Fruit fly (Drosophila melanogaster): ENCODE data around the gene Prm.

DNA sequence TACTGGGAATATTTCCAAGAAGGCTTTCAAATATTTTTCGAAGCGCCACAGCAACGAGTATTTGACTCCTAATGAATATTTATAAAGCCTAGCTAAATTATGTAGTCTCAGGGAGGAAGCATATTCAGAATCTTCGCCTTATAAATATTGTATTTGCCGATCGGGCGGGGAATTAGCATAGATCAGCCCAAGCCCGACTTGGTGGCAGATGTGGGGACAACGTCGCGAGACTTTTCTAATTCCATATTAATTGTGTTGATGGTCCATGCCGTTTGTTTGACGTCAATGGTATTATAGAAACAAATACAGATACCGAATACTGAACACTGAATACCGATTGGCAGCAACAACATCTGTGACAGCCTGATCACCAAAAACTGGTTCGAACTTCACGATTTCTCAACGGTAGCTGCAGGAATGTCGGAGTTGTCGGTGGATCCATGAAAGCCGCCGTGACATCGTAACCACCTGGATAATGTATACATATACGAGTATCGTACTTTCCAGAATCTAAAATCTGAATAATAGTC lies 41.3 kb downstream of the Prm start:
- no peak for TF ChIP-seq ttk (optimal IDR thresholded peaks at IDR 0.05)
- TF ChIP-seq Sin3A (optimal IDR thresholded peaks at IDR 0.05) = no peak

Data from Kc167 (cell line).